Fruit fly (Drosophila melanogaster) S2 (cell line): ENCODE data around the gene CG44004.

Experiments used
- CG8478 ChIP-seq: fragments of >200 bp; optimal IDR thresholded peaks from 2 replicates; lab custom pipeline; 2018
- CTCF ChIP-seq, 2 experiments: fragments of >200 bp; optimal IDR thresholded peaks; 2 replicates each; lab custom pipeline; 2018

DNA sequence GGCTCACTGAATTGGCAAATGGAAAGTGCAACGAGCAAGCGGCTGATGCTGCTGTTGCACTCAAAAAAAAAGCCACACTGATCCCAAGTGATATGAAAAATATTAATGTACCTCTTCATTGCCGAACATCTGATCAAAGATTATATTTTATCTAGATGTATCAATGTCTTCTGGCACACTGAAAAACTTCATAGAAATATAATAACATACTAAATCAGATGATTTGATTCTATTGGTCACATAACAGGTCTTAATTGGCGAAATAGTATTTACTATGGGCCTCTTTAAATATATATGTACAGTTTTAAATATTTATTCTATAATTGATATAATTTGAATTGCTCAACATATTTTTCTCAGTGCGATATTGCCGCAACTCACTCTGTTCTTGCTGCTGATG is 23.1 kb upstream of the CG44004 start:
- TF ChIP-seq CG8478 (lab: Kevin White, UChicago) (no peak), CTCF (optimal IDR thresholded peaks at IDR 0.05; lab: Kevin White, UChicago) (no peak)
